Worm (Caenorhabditis elegans) whole organism, mixed stage, embryonic: Measurements from ENCODE around the gene rgs-4.

ENCODE experiments used
- tbx-8 ChIP-seq: fragments of 200-800 bp; sonication (Bioruptor generic); optimal IDR thresholded peaks from 2 replicates; lab custom pipeline; 2018; ENCODE audit warnings: mild to moderate bottlenecking, missing genetic modification characterization, moderate library complexity, missing compliant biosample characterization
- unc-120 ChIP-seq: sonication (generic microtip); optimal IDR thresholded peaks from 2 replicates; lab custom pipeline; 2017; ENCODE audit warnings: missing genetic modification characterization, missing compliant biosample characterization; ENCODE audit not compliant: poor library complexity, severe bottlenecking

- TF ChIP-seq unc-120 (tag; lab: Kevin White, UChicago) (no peak), tbx-8 (GFP tag; lab: Kevin White, UChicago) (no peak)
These were observed 38.1 kb downstream of the rgs-4 start for ce11 chrII:12692694-12693093.
